Worm (Caenorhabditis elegans): ENCODE data around the gene F59A6.13.

Gene F59A6.13

DNA sequence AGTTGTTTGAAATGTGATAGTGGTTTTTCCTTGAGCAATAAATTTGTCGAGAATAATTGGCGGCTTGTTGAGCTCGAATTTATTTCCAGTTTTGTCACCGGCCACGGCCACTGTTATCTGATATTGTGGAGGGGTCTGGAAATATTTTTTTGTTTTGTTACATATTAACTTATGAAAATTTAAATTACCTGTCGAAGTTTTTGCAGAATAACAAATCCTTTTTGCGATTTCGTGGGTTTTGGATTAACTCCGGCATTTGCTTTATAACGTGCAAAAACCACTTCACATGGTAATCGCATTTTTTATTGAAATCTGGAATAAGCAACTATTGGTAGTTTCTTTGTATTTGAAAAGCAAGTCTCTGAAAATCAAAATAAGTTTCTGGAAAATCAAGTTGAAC is 13.5 kb downstream of the F59A6.13 start, which contains the start of gene lrr-1:
TSS of gene lrr-1 (minus strand) at position 312 of the 400 bp plus-strand sequence.
- TF ChIP-seq cebp-1 (GFP tag; IDR thresholded peaks at IDR 0.05) (no peak), cebp-1 (tag; optimal IDR thresholded peaks at IDR 0.05) (no peak), ets-4 (GFP tag; optimal IDR thresholded peaks at IDR 0.05) (no peak), F33H1.4 (GFP tag; IDR thresholded peaks at IDR 0.05) (no peak), madf-6 (GFP tag; IDR thresholded peaks at IDR 0.05) (peak; percentile 43; the same call in 1 of the 2 replicates)

DNA sequence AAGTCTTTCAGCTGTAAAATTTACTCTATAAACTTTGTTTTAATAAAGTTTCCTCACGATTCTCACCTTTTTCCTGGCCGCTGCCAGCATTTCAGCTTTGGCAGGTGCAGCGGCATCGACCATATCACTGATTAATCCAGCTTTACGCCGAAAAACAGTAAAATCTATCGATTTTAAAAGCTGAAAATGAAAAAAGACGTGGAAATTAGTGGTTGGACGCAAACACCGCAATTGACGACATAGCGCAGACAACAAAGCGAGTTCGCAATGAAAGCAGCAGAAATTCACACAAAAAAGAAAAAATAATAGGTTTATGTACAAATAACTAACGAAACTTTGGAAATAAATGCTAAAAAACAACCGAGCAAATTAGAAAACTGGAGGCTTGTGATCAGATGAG is 17.3 kb downstream of the F59A6.13 start, which contains the start of gene golg-2:
TSS of gene golg-2 (minus strand) at position 180 of the 400 bp plus-strand sequence.
- TF ChIP-seq dox-1 (GFP tag; IDR thresholded peaks at IDR 0.05): no peak
- peak; percentile 18 for TF ChIP-seq F23B12.7 (tag; optimal IDR thresholded peaks at IDR 0.05; ENCODE audit: insufficient read depth)

DNA sequence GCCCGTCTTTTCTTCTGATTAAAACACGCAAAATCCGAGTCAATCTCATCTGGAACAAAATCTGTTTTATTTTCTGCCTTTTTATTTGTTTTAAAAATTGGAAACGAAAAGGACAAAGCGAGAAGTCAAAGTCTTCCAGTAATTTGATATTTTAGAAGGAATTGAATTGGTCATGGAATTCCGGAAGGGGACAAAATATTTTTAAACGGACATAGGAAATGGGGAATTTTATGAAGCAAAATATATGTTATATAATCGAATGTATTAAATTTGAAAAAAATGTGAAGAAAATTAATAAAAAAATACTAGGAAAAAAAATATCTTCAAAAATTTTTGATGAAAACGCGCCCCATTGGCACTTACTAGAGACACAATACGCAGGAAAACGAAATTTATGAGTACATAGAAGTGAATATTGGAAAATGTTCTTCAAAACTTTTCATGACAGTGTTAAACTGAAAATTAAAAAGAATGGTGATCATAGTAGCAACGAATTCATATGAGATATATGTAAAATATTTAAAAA is 18.1 kb downstream of the F59A6.13 start, which contains the start of gene F33G12.7:
TSS of gene F33G12.7 (minus strand) at position 51 of the 526 bp plus-strand sequence.
- no peak for TF ChIP-seq nhr-27 (tag; optimal IDR thresholded peaks at IDR 0.05)
- peak; percentile 16 for TF ChIP-seq lsl-1 (GFP tag; optimal IDR thresholded peaks at IDR 0.05)

DNA sequence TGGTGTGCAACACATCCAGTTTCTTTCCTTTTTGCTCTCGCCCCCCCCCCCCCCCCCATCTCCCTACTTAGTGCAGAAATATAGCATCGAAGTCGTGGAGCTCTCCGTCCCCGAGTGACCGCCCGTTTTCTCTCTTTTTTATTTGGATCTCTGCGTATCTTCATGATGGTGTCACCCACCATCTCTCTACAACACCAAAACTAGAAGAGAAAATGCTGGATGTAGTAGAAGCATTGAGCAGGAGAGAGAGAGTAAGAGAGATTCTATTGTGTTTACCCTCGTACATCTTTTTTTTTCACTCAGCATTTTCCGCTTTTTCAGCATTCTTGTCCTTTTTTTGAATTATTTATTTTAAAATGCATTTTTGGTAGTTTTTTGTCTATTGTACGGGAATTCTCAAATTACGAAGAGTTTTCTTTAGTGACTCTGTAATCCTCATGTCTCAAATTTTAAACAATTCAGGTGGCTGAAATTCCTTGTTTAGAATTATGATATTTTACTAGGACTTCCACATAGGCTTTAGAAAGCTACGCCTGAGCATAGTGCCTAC is 19.9 kb downstream of the F59A6.13 start:
- TF ChIP-seq rcor-1 (GFP tag; IDR thresholded peaks at IDR 0.05) (no peak), hlh-26 (GFP tag; conservative IDR thresholded peaks at IDR 0.05) (no peak), F10E7.11 (tag; optimal IDR thresholded peaks at IDR 0.05) (no peak), egl-44 (GFP tag; IDR thresholded peaks at IDR 0.05) (no peak), madf-6 (GFP tag; IDR thresholded peaks at IDR 0.05) (no peak), hsf-1 (GFP tag; IDR thresholded peaks at IDR 0.05) (no peak), ztf-3 (GFP tag; optimal IDR thresholded peaks at IDR 0.05) (no peak), rec-8 (tag; optimal IDR thresholded peaks at IDR 0.05) (no peak), xnd-1 (tag; optimal IDR thresholded peaks at IDR 0.05) (no peak), madf-8 (GFP tag; conservative IDR thresholded peaks at IDR 0.05) (no peak), hmg-20 (GFP tag; IDR thresholded peaks at IDR 0.05) (no peak), mxl-1 (tag; optimal IDR thresholded peaks at IDR 0.05) (no peak), chd-7 (tag; optimal IDR thresholded peaks at IDR 0.05) (no peak), nfyb-1 (GFP tag; IDR thresholded peaks at IDR 0.05) (no peak), attf-6 (GFP tag; IDR thresholded peaks at IDR 0.05) (no peak), dox-1 (GFP tag; IDR thresholded peaks at IDR 0.05) (no peak), atf-7 (tag; optimal IDR thresholded peaks at IDR 0.05) (no peak)

DNA sequence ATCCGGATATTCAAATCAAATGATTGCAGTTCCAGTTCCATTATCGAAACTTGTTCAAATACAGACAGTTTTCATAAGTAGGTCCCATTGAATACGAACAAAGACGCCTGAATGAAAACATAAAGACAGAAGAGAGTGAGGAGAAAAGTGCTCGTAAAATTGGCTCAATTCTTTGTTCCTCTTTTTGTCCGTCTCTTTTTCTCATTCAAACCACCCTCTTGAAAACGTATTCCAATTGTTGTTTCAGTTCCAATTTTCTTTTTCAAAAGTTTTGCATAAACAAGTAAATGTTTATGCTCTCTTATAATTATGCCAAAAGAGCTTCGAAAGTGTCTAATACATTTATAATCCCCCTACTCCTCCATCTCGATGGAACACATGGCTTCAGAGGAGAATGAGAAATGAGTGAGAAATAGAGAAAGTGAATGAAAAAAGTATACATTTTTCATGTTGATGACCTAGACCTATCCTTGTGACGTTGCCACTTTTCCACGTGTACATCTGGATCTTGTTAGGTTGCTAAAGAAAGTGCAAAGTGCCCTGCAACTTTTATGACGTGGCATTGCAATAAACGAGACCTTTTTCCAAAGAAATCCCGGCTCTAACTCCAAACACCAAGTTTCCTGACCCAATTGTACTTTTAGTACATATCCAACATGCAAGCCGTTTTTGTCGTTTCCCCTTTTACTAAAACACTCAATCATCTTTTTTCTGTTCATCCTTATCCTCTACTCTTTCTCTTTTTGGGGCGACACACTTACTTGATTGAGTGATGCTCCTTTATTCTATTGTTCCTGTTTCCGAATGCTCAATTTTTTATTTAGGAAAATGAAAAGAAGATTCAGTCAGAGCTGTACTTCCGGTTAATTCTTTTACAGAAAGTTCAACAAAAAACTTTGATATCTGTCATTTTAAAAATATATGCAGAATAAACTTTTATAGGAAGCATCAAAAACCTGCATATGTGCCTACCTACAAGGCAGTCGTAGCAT is 23.9 kb downstream of the F59A6.13 start:
- TF ChIP-seq zfh-2 (GFP tag; conservative IDR thresholded peaks at IDR 0.05) (no peak), fkh-3 (tag; optimal IDR thresholded peaks at IDR 0.05) (no peak), lin-35 (GFP tag; optimal IDR thresholded peaks at IDR 0.05) (no peak), egrh-3 (GFP tag; IDR thresholded peaks at IDR 0.05) (no peak), rcor-1 (GFP tag; IDR thresholded peaks at IDR 0.05) (no peak), F57C9.4 (tag; optimal IDR thresholded peaks at IDR 0.05) (no peak)
